Worm (Caenorhabditis elegans) whole organism, L4 larva: ENCODE measurements around the gene ndub-11.

Experiments
- D1046.2 ChIP-seq: fragments of 200-800 bp; sonication (Bioruptor generic); IDR thresholded peaks from 2 replicates; pipeline ENCODE4 v1.3.6; 2022; ENCODE audit warnings: missing genetic modification characterization, missing compliant biosample characterization
- F37D6.2 ChIP-seq: sonication (generic microtip); optimal IDR thresholded peaks from 2 replicates; lab custom pipeline; 2016; ENCODE audit warnings: mild to moderate bottlenecking, missing genetic modification characterization, missing compliant biosample characterization
- F44E2.7 ChIP-seq: fragments of 200-800 bp; sonication (Bioruptor generic); IDR thresholded peaks from 2 replicates; pipeline ENCODE4 v2.1.2; 2022; ENCODE audit warnings: missing genetic modification characterization, missing compliant biosample characterization
- Y105C5A.15 ChIP-seq: fragments of 200-800 bp; sonication (Bioruptor generic); IDR thresholded peaks from 2 replicates; pipeline ENCODE4 v1.3.6; 2022; ENCODE audit warnings: missing genetic modification characterization, missing compliant biosample characterization
- Y48G9A.11 ChIP-seq: fragments of 200-800 bp; sonication (Bioruptor generic); IDR thresholded peaks from 2 replicates; pipeline ENCODE4 v1.3.6; 2022; ENCODE audit warnings: missing genetic modification reagents, missing genetic modification characterization, missing compliant biosample characterization
- Y75B8A.6 ChIP-seq: fragments of 200-800 bp; sonication (Bioruptor generic); IDR thresholded peaks from 2 replicates; pipeline ENCODE4 v1.3.6; 2022; ENCODE audit warnings: missing genetic modification reagents, missing genetic modification characterization, missing compliant biosample characterization
- aha-1 ChIP-seq: fragments of 150-350 bp; peaks from one replicate; lab custom pipeline; 2014; ENCODE audit warnings: missing biosample characterization, missing genetic modification characterization
- ceh-44 ChIP-seq: fragments of 200-800 bp; sonication (Bioruptor generic); IDR thresholded peaks from 2 replicates; pipeline ENCODE4 v1.3.6; 2022; ENCODE audit warnings: missing genetic modification reagents, missing genetic modification characterization, missing compliant biosample characterization
- cey-2 ChIP-seq: sonication (generic microtip); optimal IDR thresholded peaks from 3 replicates; lab custom pipeline; 2017; ENCODE audit warnings: missing genetic modification characterization, mild to moderate bottlenecking, missing compliant biosample characterization, antibody characterized with exemption, borderline replicate concordance; ENCODE audit not compliant: insufficient read depth
- ctbp-1 ChIP-seq: fragments of 200-800 bp; sonication (Bioruptor generic); IDR thresholded peaks from 2 replicates; pipeline ENCODE4 v1.3.6; 2022; ENCODE audit warnings: missing genetic modification reagents, missing genetic modification characterization, missing compliant biosample characterization
- daf-16 ChIP-seq, 3 experiments: sonication (generic microtip); optimal IDR thresholded peaks; 2 replicates each; lab custom pipeline; 2016 to 2017; ENCODE audit warnings: missing genetic modification characterization in 3 of 3, missing genetic modification reagents in 3 of 3, mild to moderate bottlenecking in 2 of 3, missing compliant biosample characterization in 2 of 3, missing biosample characterization in 1 of 3, moderate library complexity in 1 of 3
- daf-19 ChIP-seq: fragments of 200-800 bp; sonication (Bioruptor generic); conservative IDR thresholded peaks from 2 replicates; pipeline ENCODE4 v1.3.6; 2022; ENCODE audit warnings: missing genetic modification characterization, missing compliant biosample characterization
- dmd-6 ChIP-seq: fragments of 200-800 bp; sonication (Bioruptor generic); IDR thresholded peaks from 2 replicates; pipeline ENCODE4 v1.3.6; 2022; ENCODE audit warnings: missing genetic modification reagents, missing genetic modification characterization, missing compliant biosample characterization
- dmd-8 ChIP-seq: fragments of 200-800 bp; sonication (Bioruptor generic); IDR thresholded peaks from 2 replicates; pipeline ENCODE4 v1.3.6; 2022; ENCODE audit warnings: missing genetic modification characterization, missing compliant biosample characterization
- dpl-1 ChIP-seq: fragments of 150-350 bp; optimal IDR thresholded peaks from 2 replicates; lab custom pipeline; 2014; ENCODE audit warnings: missing biosample characterization, missing genetic modification reagents, missing genetic modification characterization
- duxl-1 ChIP-seq: sonication (generic microtip); optimal IDR thresholded peaks from 2 replicates; lab custom pipeline; 2016; ENCODE audit warnings: mild to moderate bottlenecking, missing genetic modification characterization, moderate library complexity, missing compliant biosample characterization; ENCODE audit not compliant: poor library complexity
- dve-1 ChIP-seq: sonication (generic microtip); optimal IDR thresholded peaks from 2 replicates; lab custom pipeline; 2017; ENCODE audit warnings: antibody characterized with exemption, mild to moderate bottlenecking, missing genetic modification characterization, missing compliant biosample characterization; ENCODE audit not compliant: insufficient read depth
- egl-27 ChIP-seq: sonication (generic microtip); optimal IDR thresholded peaks from 3 replicates; lab custom pipeline; 2017; ENCODE audit warnings: missing biosample characterization, missing genetic modification reagents, missing genetic modification characterization
- egl-43 ChIP-seq: fragments of 200-800 bp; sonication (Bioruptor generic); IDR thresholded peaks from 2 replicates; pipeline ENCODE4 v1.3.6; 2022; ENCODE audit warnings: missing genetic modification reagents, missing genetic modification characterization, missing compliant biosample characterization
- fkh-10 ChIP-seq: fragments of 150-350 bp; optimal IDR thresholded peaks from 2 replicates; lab custom pipeline; 2014; ENCODE audit warnings: missing biosample characterization, missing genetic modification reagents, missing genetic modification characterization
- fos-1 ChIP-seq: fragments of 150-350 bp; optimal IDR thresholded peaks from 2 replicates; lab custom pipeline; 2014; ENCODE audit warnings: missing biosample characterization, missing genetic modification characterization
- hif-1 ChIP-seq, 2 experiments: sonication (generic microtip); optimal IDR thresholded peaks; 2 replicates each; lab custom pipeline; 2016 to 2017; ENCODE audit warnings: missing compliant biosample characterization in 2 of 2, missing genetic modification characterization in 2 of 2, missing genetic modification reagents in 2 of 2, missing genotype in 2 of 2, mild to moderate bottlenecking in 1 of 2
- hlh-11 ChIP-seq: fragments of 200-800 bp; sonication (Bioruptor generic); optimal IDR thresholded peaks from 2 replicates; lab custom pipeline; 2018; ENCODE audit warnings: mild to moderate bottlenecking, missing genetic modification characterization, missing compliant biosample characterization
- hmg-1.1 ChIP-seq: fragments of 200-800 bp; sonication (Bioruptor generic); IDR thresholded peaks from 2 replicates; pipeline ENCODE4 v1.3.6; 2022; ENCODE audit warnings: missing genetic modification reagents, missing genetic modification characterization, missing compliant biosample characterization
- lin-1 ChIP-seq: fragments of 200-800 bp; sonication (Bioruptor generic); IDR thresholded peaks from 2 replicates; pipeline ENCODE4 v1.3.6; 2022; ENCODE audit warnings: missing genetic modification reagents, missing genetic modification characterization, missing compliant biosample characterization
- lin-15B ChIP-seq: fragments of 150-350 bp; sonication (generic microtip); optimal IDR thresholded peaks from 3 replicates; lab custom pipeline; 2014; ENCODE audit warnings: missing biosample characterization, missing genetic modification characterization
- lin-29 ChIP-seq: fragments of 200-800 bp; sonication (Bioruptor generic); IDR thresholded peaks from 2 replicates; pipeline ENCODE4 v1.3.6; 2022; ENCODE audit warnings: missing genetic modification reagents, missing genetic modification characterization, missing compliant biosample characterization
- mdl-1 ChIP-seq, 2 experiments: fragments of 150-350 bp in 1 of 2; sonication (generic microtip) in 1 of 2; optimal IDR thresholded peaks; 2 replicates each; lab custom pipeline; 2014 to 2017; ENCODE audit warnings: missing biosample characterization in 2 of 2, missing genetic modification characterization in 2 of 2
- mes-2 ChIP-seq: sonication (generic microtip); optimal IDR thresholded peaks from 2 replicates; lab custom pipeline; 2016; ENCODE audit warnings: missing genotype, mild to moderate bottlenecking, missing genetic modification characterization, missing compliant biosample characterization; ENCODE audit not compliant: poor library complexity, severe bottlenecking
- nhr-237 ChIP-seq: sonication (generic microtip); optimal IDR thresholded peaks from 2 replicates; lab custom pipeline; 2017; ENCODE audit warnings: missing biosample characterization, missing genetic modification characterization
- nhr-25 ChIP-seq: sonication (generic microtip); optimal IDR thresholded peaks from 2 replicates; lab custom pipeline; 2017; ENCODE audit warnings: missing genetic modification characterization, mild to moderate bottlenecking, missing compliant biosample characterization, antibody characterized with exemption, moderate library complexity, borderline replicate concordance; ENCODE audit not compliant: insufficient read depth
- nhr-28 ChIP-seq: fragments of 150-350 bp; optimal IDR thresholded peaks from 2 replicates; lab custom pipeline; 2014; ENCODE audit warnings: missing biosample characterization, missing genetic modification characterization
- nhr-48 ChIP-seq: sonication (generic microtip); optimal IDR thresholded peaks from 2 replicates; lab custom pipeline; 2016; ENCODE audit warnings: mild to moderate bottlenecking, missing genetic modification characterization, missing compliant biosample characterization
- nhr-76 ChIP-seq: fragments of 150-350 bp; optimal IDR thresholded peaks from 2 replicates; lab custom pipeline; 2014; ENCODE audit warnings: missing biosample characterization, missing genetic modification characterization
- pha-4 ChIP-seq, 2 experiments: fragments of 150-350 bp in 1 of 2; fragments of 200-800 bp in 1 of 2; sonication (Bioruptor generic) in 1 of 2; IDR thresholded peaks in 1 of 2; optimal IDR thresholded peaks in 1 of 2; 2 replicates each; pipeline versions ENCODE4 v1.3.6 to Lab custom; 2014 to 2022; ENCODE audit warnings: missing genetic modification characterization in 2 of 2, missing genetic modification reagents in 2 of 2, missing biosample characterization in 1 of 2, missing compliant biosample characterization in 1 of 2
- php-3 ChIP-seq: fragments of 200-800 bp; sonication (Bioruptor generic); IDR thresholded peaks from 2 replicates; pipeline ENCODE4 v1.3.6; 2022; ENCODE audit warnings: missing genetic modification reagents, missing genetic modification characterization, missing compliant biosample characterization
- pqm-1 ChIP-seq: sonication (generic microtip); optimal IDR thresholded peaks from 2 replicates; lab custom pipeline; 2017; ENCODE audit warnings: missing biosample characterization, missing genetic modification characterization
- sdz-12 ChIP-seq: fragments of 200-800 bp; sonication (Bioruptor generic); optimal IDR thresholded peaks from 2 replicates; lab custom pipeline; 2018; ENCODE audit warnings: mild to moderate bottlenecking, missing genetic modification characterization, missing compliant biosample characterization
- set-16 ChIP-seq: fragments of 200-800 bp; sonication (Bioruptor generic); IDR thresholded peaks from 2 replicates; pipeline ENCODE4 v1.3.6; 2022; ENCODE audit warnings: missing genetic modification reagents, missing genetic modification characterization, missing compliant biosample characterization
- tag-97 ChIP-seq: fragments of 200-800 bp; sonication (Bioruptor generic); IDR thresholded peaks from 2 replicates; pipeline ENCODE4 v1.3.6; 2022; ENCODE audit warnings: missing genetic modification characterization, missing compliant biosample characterization
- tra-1 ChIP-seq: fragments of 200-800 bp; sonication (Bioruptor generic); IDR thresholded peaks from 2 replicates; pipeline ENCODE4 v1.3.6; 2022; ENCODE audit warnings: missing genetic modification reagents, missing genetic modification characterization, missing compliant biosample characterization
- unc-130 ChIP-seq: sonication (generic microtip); optimal IDR thresholded peaks from 2 replicates; lab custom pipeline; 2016; ENCODE audit warnings: missing genetic modification reagents, missing genetic modification characterization, missing compliant biosample characterization
- unc-62 ChIP-seq, 3 experiments: fragments of 150-350 bp in 1 of 3; sonication (generic microtip); optimal IDR thresholded peaks in 2 of 3; peaks in 1 of 3; 1 replicate in 1 of 3; 2 replicates in 2 of 3; lab custom pipeline; 2014 to 2017; ENCODE audit warnings: missing biosample characterization in 3 of 3, missing genetic modification characterization in 3 of 3, missing genetic modification reagents in 3 of 3, missing genotype in 1 of 3
- zip-2 ChIP-seq: fragments of 150-350 bp; optimal IDR thresholded peaks from 2 replicates; lab custom pipeline; 2014; ENCODE audit warnings: missing biosample characterization, missing genetic modification characterization

ndub-11 gene

ce11 chrIV:8151721-8152120 lies 21.7 kb upstream of the ndub-11 start (continued):
- TF ChIP-seq aha-1 (tag; lab: Kevin White, UChicago) (no peak), nhr-28 (tag; lab: Kevin White, UChicago) (peak; percentile 72), F37D6.2 (tag; lab: Kevin White, UChicago) (no peak), unc-130 (GFP tag; lab: Kevin White, UChicago) (no peak), nhr-25 (tag; lab: Kevin White, UChicago) (no peak), nhr-48 (tag; lab: Kevin White, UChicago) (peak; percentile 23), F44E2.7 (GFP tag; lab: Robert Waterston, UW) (no peak), dmd-6 (GFP tag; lab: Robert Waterston, UW) (peak; percentile 88), daf-19 (GFP tag; lab: Robert Waterston, UW) (no peak), dve-1 (tag; lab: Kevin White, UChicago) (peak; percentile 94), egl-43 (no peak), cey-2 (tag; lab: Kevin White, UChicago) (no peak), mdl-1 (tag; optimal IDR thresholded peaks at IDR 0.05; lab: Kevin White, UChicago) (no peak), daf-16 (GFP tag; optimal IDR thresholded peaks at IDR 0.05; lab: Kevin White, UChicago) (peak in 1 of 2 experiments; percentile 41), daf-16 (tag; optimal IDR thresholded peaks at IDR 0.05; lab: Kevin White, UChicago) (peak; percentile 93), hmg-1.1 (GFP tag; lab: Robert Waterston, UW) (no peak), hlh-11 (tag; lab: Kevin White, UChicago) (peak; percentile 82), lin-29 (GFP tag; lab: Robert Waterston, UW) (no peak), Y105C5A.15 (GFP tag; lab: Robert Waterston, UW) (no peak), dpl-1 (GFP tag; lab: Kevin White, UChicago) (no peak), lin-1 (peak; percentile 65; the same call in 1 of the 2 replicates), unc-62 (GFP tag; optimal IDR thresholded peaks at IDR 0.05 in 1 of 2; lab: Kevin White, UChicago) (no peak), unc-62 (tag; optimal IDR thresholded peaks at IDR 0.05; lab: Kevin White, UChicago) (no peak), tra-1 (GFP tag; lab: Robert Waterston, UW) (peak; percentile 80)

- TF ChIP-seq tra-1 (GFP tag; lab: Robert Waterston, UW) (no peak), egl-27 (tag; lab: Kevin White, UChicago) (no peak), set-16 (GFP tag; lab: Robert Waterston, UW) (no peak), fkh-10 (no peak), Y75B8A.6 (GFP tag; lab: Robert Waterston, UW) (no peak), mes-2 (tag; lab: Kevin White, UChicago) (no peak), hif-1 (tag; optimal IDR thresholded peaks at IDR 0.05; lab: Kevin White, UChicago) (no peak)
These were observed 18.5 kb upstream of the ndub-11 start, which contains the start of gene pmk-1 for ce11 chrIV:8148494-8148893. Gene pmk-1 (plus strand): TSS chrIV:8148794.

DNA sequence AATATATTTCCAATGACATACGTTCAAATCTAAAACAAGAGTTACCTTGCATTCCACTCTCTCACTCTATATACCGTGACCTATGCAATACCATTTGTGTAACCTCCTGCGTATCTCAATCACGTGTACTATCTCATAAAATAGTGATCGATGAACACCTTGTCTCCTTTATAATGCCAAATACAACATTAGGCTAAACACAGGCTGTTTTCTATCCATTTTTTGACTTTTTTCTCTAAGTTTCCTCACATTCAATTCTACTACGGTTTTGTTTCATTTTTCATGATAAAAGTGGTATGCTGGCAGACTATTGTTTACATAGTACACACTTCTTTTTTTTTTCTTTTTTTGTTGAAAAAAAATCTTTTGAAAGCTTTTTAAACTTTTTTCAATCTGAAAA lies 16.3 kb upstream of the ndub-11 start:
- peak; percentile 83 for TF ChIP-seq aha-1 (tag; lab: Kevin White, UChicago)
- TF ChIP-seq nhr-76: no peak
- no peak for TF ChIP-seq lin-15B (tag; lab: Kevin White, UChicago)
- no peak for TF ChIP-seq nhr-237
- TF ChIP-seq daf-16 (GFP tag; optimal IDR thresholded peaks at IDR 0.05; lab: Kevin White, UChicago): no peak
- peak; percentile 77 for TF ChIP-seq daf-16 (tag; optimal IDR thresholded peaks at IDR 0.05; lab: Kevin White, UChicago)
- TF ChIP-seq dmd-8 (GFP tag; lab: Robert Waterston, UW): no peak
- TF ChIP-seq ceh-44 (GFP tag; lab: Robert Waterston, UW): no peak
- no peak for TF ChIP-seq zip-2 (tag; lab: Kevin White, UChicago)
- TF ChIP-seq tag-97: no peak
- TF ChIP-seq duxl-1 (tag; lab: Kevin White, UChicago): no peak
- TF ChIP-seq fkh-10: no peak
- TF ChIP-seq nhr-25 (tag; lab: Kevin White, UChicago): no peak
- peak; percentile 81 to 90 for TF ChIP-seq mdl-1 (tag; optimal IDR thresholded peaks at IDR 0.05; lab: Kevin White, UChicago)
- TF ChIP-seq egl-43: no peak
- no peak for TF ChIP-seq Y48G9A.11
- TF ChIP-seq hif-1 (tag; optimal IDR thresholded peaks at IDR 0.05; lab: Kevin White, UChicago): no peak
- no peak for TF ChIP-seq fos-1
- no peak for TF ChIP-seq ctbp-1 (GFP tag; lab: Robert Waterston, UW)
- no peak for TF ChIP-seq php-3 (GFP tag; lab: Robert Waterston, UW)
- no peak for TF ChIP-seq pha-4 (GFP tag; IDR thresholded peaks at IDR 0.05; lab: Robert Waterston, UW)
- no peak for TF ChIP-seq pha-4 (tag; optimal IDR thresholded peaks at IDR 0.05; lab: Kevin White, UChicago)
- peak; percentile 23 for TF ChIP-seq pqm-1 (tag; lab: Kevin White, UChicago)
- no peak for TF ChIP-seq tra-1 (GFP tag; lab: Robert Waterston, UW)
- no peak for TF ChIP-seq D1046.2 (GFP tag; lab: Robert Waterston, UW)
- no peak for TF ChIP-seq sdz-12
